Worm (Caenorhabditis elegans) whole organism, L4/young adult: ENCODE results near the gene taf-11.1.

Source experiments
- W03F9.2 ChIP-seq: fragments of 150-350 bp; optimal IDR thresholded peaks from 2 replicates; lab custom pipeline; 2014; ENCODE audit warnings: missing biosample characterization, missing genetic modification characterization
- dao-5 ChIP-seq: sonication (generic microtip); optimal IDR thresholded peaks from 2 replicates; lab custom pipeline; 2016; ENCODE audit warnings: missing genotype, missing genetic modification characterization, moderate library complexity, missing compliant biosample characterization
- him-1 ChIP-seq: sonication (generic microtip); optimal IDR thresholded peaks from 2 replicates; lab custom pipeline; 2016; ENCODE audit warnings: missing genotype, missing genetic modification reagents, missing genetic modification characterization, missing compliant biosample characterization

DNA sequence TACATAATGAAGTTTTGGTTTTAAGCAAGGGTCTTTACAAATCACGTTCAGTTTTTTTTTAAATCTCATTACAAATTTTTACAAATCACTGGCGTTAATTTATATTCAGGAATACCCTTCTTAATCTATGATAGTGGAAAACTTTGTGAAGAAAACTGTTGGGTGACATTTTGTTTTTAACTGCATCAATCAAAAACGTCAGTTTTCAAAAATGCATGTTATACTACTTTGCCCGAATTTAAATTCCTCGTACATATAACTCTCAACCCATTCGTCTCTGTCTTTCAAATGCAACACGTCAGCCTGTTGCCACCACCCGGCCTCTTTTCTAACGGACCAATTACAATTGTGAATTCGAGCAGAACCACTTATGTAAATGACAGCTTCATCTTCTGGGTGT lies 6.0 kb upstream of the taf-11.1 start, which contains the start of gene hlh-13:
- TF ChIP-seq him-1 (tag; lab: Kevin White, UChicago) = no peak
- no peak for TF ChIP-seq dao-5 (tag; lab: Kevin White, UChicago)
- no peak for TF ChIP-seq W03F9.2 (tag; lab: Kevin White, UChicago)
